Fruit fly (Drosophila melanogaster) whole organism, embryonic: Measurements from ENCODE around the gene Xe7.
A peak's percentile ranks its signal among the peaks of the same experiment; 100 is the strongest.

Experiments
- Blimp-1 ChIP-seq: fragments of 200-800 bp; sonication (Bioruptor generic); optimal IDR thresholded peaks from 3 replicates; lab custom pipeline; 2018; ENCODE audit warnings: missing biosample characterization, missing genetic modification characterization, mild to moderate bottlenecking, moderate library complexity, missing genetic modification reagents
- C15 ChIP-seq: fragments of 200-800 bp; sonication (Bioruptor generic); IDR thresholded peaks from 3 replicates; pipeline ENCODE4 v1.3.6; 2022; ENCODE audit warnings: missing biosample characterization, missing genetic modification characterization
- CG10654 ChIP-seq: fragments of 200-800 bp; sonication (Bioruptor generic); optimal IDR thresholded peaks from 2 replicates; lab custom pipeline; 2016; ENCODE audit warnings: missing biosample characterization, missing genetic modification characterization
- CG10959 ChIP-seq: fragments of 200-800 bp; sonication (Bioruptor generic); IDR thresholded peaks from 2 replicates; pipeline ENCODE4 v1.3.6; 2022; ENCODE audit warnings: missing biosample characterization, missing genetic modification characterization
- CG11695 ChIP-seq: fragments of 200-800 bp; sonication (Bioruptor generic); IDR thresholded peaks from 3 replicates; pipeline ENCODE4 v1.3.6; 2022; ENCODE audit warnings: missing biosample characterization, missing genetic modification characterization
- CG13287 ChIP-seq: fragments of 200-800 bp; sonication (Bioruptor generic); IDR thresholded peaks from 2 replicates; pipeline ENCODE4 v1.3.6; 2022; ENCODE audit warnings: missing biosample characterization, missing genetic modification characterization; ENCODE audit not compliant: partially characterized antibody
- CG13894 ChIP-seq: fragments of 200-800 bp; sonication (Bioruptor generic); optimal IDR thresholded peaks from 3 replicates; lab custom pipeline; 2018; ENCODE audit warnings: missing biosample characterization, mild to moderate bottlenecking, missing genetic modification characterization, moderate library complexity
- CG14965 ChIP-seq: fragments of 200-800 bp; sonication (Bioruptor generic); optimal IDR thresholded peaks from 2 replicates; lab custom pipeline; 2016; ENCODE audit warnings: missing biosample characterization, missing genetic modification characterization, borderline replicate concordance
- CG17385 ChIP-seq: fragments of 200-800 bp; sonication (Bioruptor generic); optimal IDR thresholded peaks from 3 replicates; lab custom pipeline; 2018; ENCODE audit warnings: missing biosample characterization, mild to moderate bottlenecking, missing genetic modification characterization
- CG17912 ChIP-seq: fragments of 200-800 bp; sonication (Bioruptor generic); optimal IDR thresholded peaks from 2 replicates; lab custom pipeline; 2018; ENCODE audit warnings: missing biosample characterization, mild to moderate bottlenecking, missing genetic modification characterization
- CG1792 ChIP-seq: fragments of 200-800 bp; sonication (Bioruptor generic); optimal IDR thresholded peaks from 2 replicates; lab custom pipeline; 2016; ENCODE audit warnings: missing biosample characterization, missing genetic modification characterization
- CG2120 ChIP-seq: fragments of 200-800 bp; sonication (Bioruptor generic); optimal IDR thresholded peaks from 3 replicates; lab custom pipeline; 2016; ENCODE audit warnings: missing biosample characterization, missing genetic modification characterization
- CG2875 ChIP-seq: fragments of 200-800 bp; sonication (Bioruptor generic); optimal IDR thresholded peaks from 2 replicates; lab custom pipeline; 2017; ENCODE audit warnings: missing biosample characterization, mild to moderate bottlenecking, missing genetic modification characterization, missing genetic modification reagents
- CG31388 ChIP-seq: fragments of 200-800 bp; sonication (Bioruptor generic); optimal IDR thresholded peaks from 2 replicates; lab custom pipeline; 2016; ENCODE audit warnings: missing biosample characterization, missing genetic modification characterization
- CG3995 ChIP-seq: fragments of 200-800 bp; sonication (Bioruptor generic); optimal IDR thresholded peaks from 3 replicates; lab custom pipeline; 2016; ENCODE audit warnings: missing biosample characterization, missing genetic modification characterization
- CG5245 ChIP-seq: fragments of 200-800 bp; sonication (Bioruptor generic); optimal IDR thresholded peaks from 3 replicates; lab custom pipeline; 2016; ENCODE audit warnings: missing biosample characterization, missing genetic modification characterization
- CG6854 ChIP-seq: fragments of 200-800 bp; sonication (Bioruptor generic); optimal IDR thresholded peaks from 3 replicates; lab custom pipeline; 2017; ENCODE audit warnings: missing biosample characterization, mild to moderate bottlenecking, missing genetic modification characterization
- CG7357 ChIP-seq: fragments of 200-800 bp; sonication (Bioruptor generic); IDR thresholded peaks from 3 replicates; pipeline ENCODE4 v1.3.6; 2022; ENCODE audit warnings: missing biosample characterization, missing genetic modification characterization
- CG7963 ChIP-seq: fragments of 200-800 bp; sonication (Bioruptor generic); IDR thresholded peaks from 3 replicates; pipeline ENCODE4 v1.3.6; 2022; ENCODE audit warnings: missing biosample characterization, missing genetic modification characterization; ENCODE audit not compliant: partially characterized antibody
- CG8281 ChIP-seq: fragments of 200-800 bp; sonication (Bioruptor generic); optimal IDR thresholded peaks from 2 replicates; lab custom pipeline; 2018; ENCODE audit warnings: missing biosample characterization, mild to moderate bottlenecking, missing genetic modification characterization, moderate library complexity
- CG8944 ChIP-seq: fragments of 200-800 bp; sonication (Bioruptor generic); optimal IDR thresholded peaks from 3 replicates; lab custom pipeline; 2016; ENCODE audit warnings: missing biosample characterization, missing genetic modification characterization
- Chrac-16 ChIP-seq: fragments of 200-800 bp; sonication (Bioruptor generic); optimal IDR thresholded peaks from 3 replicates; lab custom pipeline; 2016; ENCODE audit warnings: missing biosample characterization, missing genetic modification characterization
- E2f2 ChIP-seq: fragments of 200-800 bp; sonication (Bioruptor generic); IDR thresholded peaks from 2 replicates; pipeline ENCODE4 v1.3.6; 2022; ENCODE audit warnings: missing biosample characterization, missing genetic modification characterization
- Fer3 ChIP-seq: fragments of 200-800 bp; sonication (Bioruptor generic); optimal IDR thresholded peaks from 2 replicates; lab custom pipeline; 2018; ENCODE audit warnings: missing biosample characterization, mild to moderate bottlenecking, missing genetic modification characterization, moderate library complexity
- GATAe ChIP-seq: fragments of 200-800 bp; sonication (Bioruptor generic); conservative IDR thresholded peaks from 2 replicates; pipeline ENCODE4 v1.3.6; 2022; ENCODE audit warnings: missing biosample characterization, missing genetic modification characterization
- H15 ChIP-seq: fragments of 200-800 bp; sonication (Bioruptor generic); IDR thresholded peaks from 3 replicates; pipeline ENCODE4 v1.3.6; 2022; ENCODE audit warnings: missing biosample characterization, missing genetic modification characterization
- Med ChIP-seq: fragments of 200-800 bp; sonication (Bioruptor generic); peaks from one replicate; lab custom pipeline; 2016; ENCODE audit warnings: missing biosample characterization, missing genetic modification characterization, mild to moderate bottlenecking, inconsistent platforms, moderate library complexity
- NC2α ChIP-seq: fragments of 200-800 bp; sonication (Bioruptor generic); optimal IDR thresholded peaks from 2 replicates; lab custom pipeline; 2016; ENCODE audit warnings: missing biosample characterization, missing genetic modification characterization
- PHDP ChIP-seq: fragments of 200-800 bp; sonication (Bioruptor generic); optimal IDR thresholded peaks from 3 replicates; lab custom pipeline; 2018; ENCODE audit warnings: missing biosample characterization, mild to moderate bottlenecking, missing genetic modification characterization, moderate library complexity
- Side ChIP-seq: fragments of 200-800 bp; sonication (Bioruptor generic); optimal IDR thresholded peaks from 2 replicates; lab custom pipeline; 2016; ENCODE audit warnings: missing biosample characterization, missing genetic modification characterization
- Sox100B ChIP-seq: fragments of 200-800 bp; sonication (Bioruptor generic); optimal IDR thresholded peaks from 3 replicates; lab custom pipeline; 2018; ENCODE audit warnings: missing biosample characterization, mild to moderate bottlenecking, missing genetic modification characterization
- Spps ChIP-seq: fragments of 200-800 bp; sonication (Bioruptor generic); optimal IDR thresholded peaks from 2 replicates; lab custom pipeline; 2018; ENCODE audit warnings: missing biosample characterization, mild to moderate bottlenecking, missing genetic modification characterization
- chm ChIP-seq: fragments of 200-800 bp; sonication (Bioruptor generic); IDR thresholded peaks from 2 replicates; pipeline ENCODE4 v1.3.6; 2022; ENCODE audit warnings: missing biosample characterization, missing genetic modification characterization
- dysf ChIP-seq: fragments of 200-800 bp; sonication (Bioruptor generic); IDR thresholded peaks from 3 replicates; pipeline ENCODE4 v1.3.6; 2022; ENCODE audit warnings: missing biosample characterization, missing genetic modification characterization
- fd102C ChIP-seq: fragments of 200-800 bp; sonication (Bioruptor generic); optimal IDR thresholded peaks from 2 replicates; lab custom pipeline; 2018; ENCODE audit warnings: missing biosample characterization, mild to moderate bottlenecking, missing genetic modification characterization, moderate library complexity
- h ChIP-seq: fragments of >200 bp; optimal IDR thresholded peaks from 2 replicates; lab custom pipeline; 2017
- her ChIP-seq: fragments of 200-800 bp; sonication (Bioruptor generic); optimal IDR thresholded peaks from 2 replicates; lab custom pipeline; 2016; ENCODE audit warnings: missing biosample characterization, missing genetic modification characterization
- lab ChIP-seq: fragments of 200-800 bp; sonication (Bioruptor generic); optimal IDR thresholded peaks from 3 replicates; lab custom pipeline; 2017; ENCODE audit warnings: missing biosample characterization, missing genetic modification characterization, mild to moderate bottlenecking, moderate library complexity, missing genetic modification reagents
- pros ChIP-seq: fragments of 200-800 bp; sonication (Bioruptor generic); optimal IDR thresholded peaks from 3 replicates; lab custom pipeline; 2019; ENCODE audit warnings: missing biosample characterization, mild to moderate bottlenecking, missing genetic modification characterization, moderate library complexity
- sens ChIP-seq: fragments of 200-800 bp; sonication (Bioruptor generic); peaks from one replicate; lab custom pipeline; 2016; ENCODE audit warnings: missing biosample characterization, missing genetic modification characterization
- seq ChIP-seq: fragments of 200-800 bp; sonication (Bioruptor generic); IDR thresholded peaks from 2 replicates; pipeline ENCODE4 v1.3.6; 2022; ENCODE audit warnings: missing biosample characterization, missing genetic modification characterization
- stc ChIP-seq: fragments of 200-800 bp; sonication (Bioruptor generic); IDR thresholded peaks from 2 replicates; pipeline ENCODE4 v1.3.6; 2022; ENCODE audit warnings: missing biosample characterization, missing genetic modification characterization
- tna ChIP-seq: fragments of 200-800 bp; sonication (Bioruptor generic); IDR thresholded peaks from 2 replicates; pipeline ENCODE4 v1.3.6; 2022; ENCODE audit warnings: missing biosample characterization, missing genetic modification characterization; ENCODE audit not compliant: partially characterized antibody
- toy ChIP-seq: fragments of 200-800 bp; sonication (Bioruptor generic); IDR thresholded peaks from 2 replicates; pipeline ENCODE4 v1.3.6; 2022; ENCODE audit warnings: missing biosample characterization, missing genetic modification characterization
- ttk ChIP-seq: fragments of 200-800 bp; sonication (Bioruptor generic); IDR thresholded peaks from 2 replicates; pipeline ENCODE4 v2.1.2; 2022; ENCODE audit warnings: missing biosample characterization, missing genetic modification characterization
- unc-4 ChIP-seq: fragments of 200-800 bp; sonication (Bioruptor generic); IDR thresholded peaks from 2 replicates; pipeline ENCODE4 v1.3.6; 2022; ENCODE audit warnings: missing biosample characterization, missing genetic modification characterization; ENCODE audit not compliant: partially characterized antibody
- unpg ChIP-seq: fragments of 200-800 bp; sonication (Bioruptor generic); optimal IDR thresholded peaks from 3 replicates; lab custom pipeline; 2018; ENCODE audit warnings: missing biosample characterization, mild to moderate bottlenecking, missing genetic modification characterization, moderate library complexity
- wdn ChIP-seq: fragments of 200-800 bp; sonication (Bioruptor generic); IDR thresholded peaks from 2 replicates; pipeline ENCODE4 v1.3.6; 2022; ENCODE audit warnings: missing biosample characterization, missing genetic modification characterization
- wor ChIP-seq: fragments of 200-800 bp; sonication (Bioruptor generic); IDR thresholded peaks from 2 replicates; pipeline ENCODE4 v1.3.6; 2022; ENCODE audit warnings: missing biosample characterization, missing genetic modification characterization
- zf30C ChIP-seq: fragments of 200-800 bp; sonication (Bioruptor generic); optimal IDR thresholded peaks from 3 replicates; lab custom pipeline; 2018; ENCODE audit warnings: missing biosample characterization, mild to moderate bottlenecking, missing genetic modification characterization

Xe7 gene

DNA sequence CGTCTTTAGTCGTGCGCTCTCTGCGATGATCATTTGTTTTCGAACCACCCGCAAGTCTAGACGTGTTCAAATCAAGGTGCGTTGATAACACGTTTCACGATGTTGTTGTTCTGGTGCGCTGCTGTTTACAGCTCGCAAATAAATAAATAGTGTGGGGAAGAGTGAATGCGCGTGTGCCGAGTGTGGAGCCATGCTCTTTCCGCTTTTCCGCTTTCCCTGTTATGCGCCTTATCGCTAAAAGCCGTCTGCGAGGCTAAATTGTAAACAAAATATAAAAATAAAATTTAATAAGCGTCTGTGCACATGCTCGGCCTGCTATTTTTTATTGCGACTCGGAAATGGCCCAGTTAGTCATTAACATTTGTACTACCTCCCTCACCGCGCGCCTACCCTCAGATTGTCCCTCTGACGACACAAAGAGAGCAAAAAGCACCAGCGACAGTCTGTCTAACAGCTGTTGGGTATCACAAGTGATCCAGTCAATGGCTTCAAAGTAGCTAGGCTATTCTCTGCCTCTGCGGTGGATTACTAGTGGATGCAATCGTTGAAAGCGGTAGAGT lies 3.6 kb upstream of the Xe7 start (continued):
- TF ChIP-seq H15 (GFP tag; lab: Robert Waterston, UW) (0 out of 3 replicates have a peak, but pooled peaks have one; percentile 8), CG17385 (GFP tag; lab: Kevin White, UChicago) (peak; percentile 80), pros (GFP tag; lab: Kevin White, UChicago) (peak; percentile 77), dysf (GFP tag; lab: Robert Waterston, UW) (peak; percentile 19; the same call in 1 of the 3 replicates), stc (GFP tag; lab: Robert Waterston, UW) (peak; percentile 65; the same call in 1 of the 2 replicates), E2f2 (peak; percentile 54; the same call in 1 of the 2 replicates), unc-4 (GFP tag; lab: Robert Waterston, UW) (0 out of 2 replicates have a peak, but pooled peaks have one; percentile 18), CG14965 (peak; percentile 14), PHDP (tag; lab: Kevin White, UChicago) (peak; percentile 83), Chrac-16 (GFP tag; lab: Kevin White, UChicago) (no peak), CG31388 (GFP tag; lab: Kevin White, UChicago) (no peak), CG7963 (no peak), sens (GFP tag; lab: Kevin White, UChicago) (peak; percentile 95), CG13894 (no peak), zf30C (GFP tag; lab: Kevin White, UChicago) (peak; percentile 37), CG5245 (peak; percentile 9), wor (no peak), CG1792 (GFP tag; lab: Kevin White, UChicago) (peak; percentile 56), chm (GFP tag; lab: Robert Waterston, UW) (peak; percentile 78), toy (GFP tag; lab: Robert Waterston, UW) (no peak), wdn (0 out of 2 replicates have a peak, but pooled peaks have one; percentile 24), CG17912 (peak; percentile 93), CG2120 (peak; percentile 54), Sox100B (GFP tag; lab: Kevin White, UChicago) (no peak), her (GFP tag; lab: Kevin White, UChicago) (peak; percentile 82), Side (GFP tag; lab: Kevin White, UChicago) (peak; percentile 88), seq (peak; percentile 48; the same call in 1 of the 2 replicates), tna (GFP tag; lab: Robert Waterston, UW) (no peak), CG10959 (GFP tag; lab: Robert Waterston, UW) (no peak), Fer3 (tag; lab: Kevin White, UChicago) (peak; percentile 71), CG2875 (GFP tag; lab: Kevin White, UChicago) (peak; percentile 93), Spps (tag; lab: Kevin White, UChicago) (peak; percentile 53), CG3995 (GFP tag; lab: Kevin White, UChicago) (no peak), GATAe (GFP tag; lab: Robert Waterston, UW) (no peak), CG8944 (peak; percentile 31), h (lab: Kevin White, UChicago) (no peak), NC2α (GFP tag; lab: Kevin White, UChicago) (peak; percentile 58), fd102C (peak; percentile 67), Blimp-1 (GFP tag; lab: Kevin White, UChicago) (peak; percentile 76), CG11695 (GFP tag; lab: Robert Waterston, UW) (peak; percentile 68), ttk (GFP tag; lab: Robert Waterston, UW) (no peak), CG13287 (GFP tag; lab: Robert Waterston, UW) (peak; percentile 26; the same call in 1 of the 2 replicates), Med (GFP tag; lab: Kevin White, UChicago) (peak; percentile 98), CG7357 (GFP tag; lab: Robert Waterston, UW) (no peak), CG6854 (GFP tag; lab: Kevin White, UChicago) (peak; percentile 83), C15 (no peak), CG8281 (tag; lab: Kevin White, UChicago) (peak; percentile 62), unpg (GFP tag; lab: Kevin White, UChicago) (peak; percentile 78), lab (GFP tag; lab: Kevin White, UChicago) (peak; percentile 94), CG10654 (GFP tag; lab: Kevin White, UChicago) (peak; percentile 41)
